Fruit fly (Drosophila melanogaster) Kc167 (cell line): ENCODE results near the gene CG13731.

Experiments
- Sin3A ChIP-seq: fragments of >200 bp; optimal IDR thresholded peaks from 2 replicates; lab custom pipeline; 2018; ENCODE audit warnings: missing external identifiers
- psq ChIP-seq: fragments of >200 bp; optimal IDR thresholded peaks from 2 replicates; lab custom pipeline; 2017; ENCODE audit warnings: missing external identifiers

dm6 chr3L:17374956-17375621 is 13.7 kb downstream of the CG13731 start:
- TF ChIP-seq psq (lab: Kevin White, UChicago) (no peak), Sin3A (lab: Kevin White, UChicago) (no peak)
